Worm (Caenorhabditis elegans) whole organism, young adult: ENCODE results near the gene skih-2.
A peak's percentile ranks its signal among the peaks of the same experiment; 100 is the strongest.

Experiments used
- B0035.1 ChIP-seq: sonication (generic microtip); optimal IDR thresholded peaks from 2 replicates; lab custom pipeline; 2016; ENCODE audit warnings: missing genetic modification characterization, mild to moderate bottlenecking, missing compliant biosample characterization, missing genotype, missing genetic modification reagents
- B0261.1 ChIP-seq: sonication (generic microtip); optimal IDR thresholded peaks from 2 replicates; lab custom pipeline; 2016; ENCODE audit warnings: mild to moderate bottlenecking, missing genetic modification characterization, moderate library complexity, missing compliant biosample characterization
- B0336.3 ChIP-seq: fragments of 200-800 bp; sonication (Bioruptor generic); IDR thresholded peaks from 2 replicates; pipeline ENCODE4 v1.3.6; 2022; ENCODE audit warnings: missing genetic modification characterization, missing compliant biosample characterization
- C17E4.6 ChIP-seq: fragments of 200-800 bp; sonication (Bioruptor generic); IDR thresholded peaks from 2 replicates; pipeline ENCODE4 v1.3.6; 2022; ENCODE audit warnings: missing genetic modification reagents, missing genetic modification characterization, missing compliant biosample characterization
- F10E7.11 ChIP-seq: sonication (generic microtip); optimal IDR thresholded peaks from 2 replicates; lab custom pipeline; 2017; ENCODE audit warnings: mild to moderate bottlenecking, missing genetic modification characterization, moderate library complexity, missing compliant biosample characterization
- F23B12.7 ChIP-seq: sonication (generic microtip); optimal IDR thresholded peaks from 2 replicates; lab custom pipeline; 2017; ENCODE audit warnings: missing genetic modification characterization, mild to moderate bottlenecking, missing compliant biosample characterization, antibody characterized with exemption, moderate library complexity; ENCODE audit not compliant: insufficient read depth
- F33H1.4 ChIP-seq: fragments of 200-800 bp; sonication (Bioruptor generic); IDR thresholded peaks from 2 replicates; pipeline ENCODE4 v1.3.6; 2022; ENCODE audit warnings: missing genetic modification reagents, missing genetic modification characterization, missing compliant biosample characterization
- F55B11.4 ChIP-seq: sonication (generic microtip); optimal IDR thresholded peaks from 2 replicates; lab custom pipeline; 2016; ENCODE audit warnings: missing compliant biosample characterization, missing genetic modification characterization, borderline replicate concordance; ENCODE audit not compliant: insufficient read depth
- F57A8.1 ChIP-seq: fragments of 200-800 bp; sonication (Bioruptor generic); optimal IDR thresholded peaks from 2 replicates; lab custom pipeline; 2018; ENCODE audit warnings: mild to moderate bottlenecking, missing genetic modification characterization, moderate library complexity, missing compliant biosample characterization
- K12H6.12 ChIP-seq: fragments of 200-800 bp; sonication (Bioruptor generic); optimal IDR thresholded peaks from 2 replicates; lab custom pipeline; 2018; ENCODE audit warnings: mild to moderate bottlenecking, missing genetic modification characterization, missing compliant biosample characterization
- Y56A3A.18 ChIP-seq: fragments of 200-800 bp; sonication (Bioruptor generic); IDR thresholded peaks from 2 replicates; pipeline ENCODE4 v1.3.6; 2022; ENCODE audit warnings: missing genetic modification reagents, missing genetic modification characterization, missing compliant biosample characterization
- Y67H2A.10 ChIP-seq: fragments of 200-800 bp; sonication (Bioruptor generic); conservative IDR thresholded peaks from 2 replicates; pipeline ENCODE4 v1.3.6; 2022; ENCODE audit warnings: missing genetic modification reagents, missing genetic modification characterization, missing compliant biosample characterization
- Y79H2A.3 ChIP-seq: fragments of 200-800 bp; sonication (Bioruptor generic); conservative IDR thresholded peaks from 2 replicates; pipeline ENCODE4 v1.3.6; 2022; ENCODE audit warnings: missing genetic modification reagents, missing genetic modification characterization, missing compliant biosample characterization
- Y95B8A.8 ChIP-seq: fragments of 200-800 bp; sonication (Bioruptor generic); IDR thresholded peaks from 2 replicates; pipeline ENCODE4 v1.3.6; 2022; ENCODE audit warnings: missing genetic modification reagents, missing genetic modification characterization, missing compliant biosample characterization
- ZK185.1 ChIP-seq: sonication (generic microtip); optimal IDR thresholded peaks from 2 replicates; lab custom pipeline; 2016; ENCODE audit warnings: mild to moderate bottlenecking, missing genetic modification characterization, missing compliant biosample characterization; ENCODE audit not compliant: poor library complexity, severe bottlenecking
- akir-1 ChIP-seq: fragments of 200-800 bp; sonication (Bioruptor generic); optimal IDR thresholded peaks from 2 replicates; lab custom pipeline; 2018; ENCODE audit warnings: mild to moderate bottlenecking, missing genetic modification characterization, moderate library complexity, missing compliant biosample characterization
- aptf-3 ChIP-seq: fragments of 200-800 bp; sonication (Bioruptor generic); IDR thresholded peaks from 2 replicates; pipeline ENCODE4 v1.3.6; 2022; ENCODE audit warnings: missing genetic modification characterization, missing compliant biosample characterization
- athp-1 ChIP-seq: sonication (generic microtip); optimal IDR thresholded peaks from 2 replicates; lab custom pipeline; 2017; ENCODE audit warnings: mild to moderate bottlenecking, missing genetic modification characterization, missing compliant biosample characterization
- bed-1 ChIP-seq: fragments of 200-800 bp; sonication (Bioruptor generic); IDR thresholded peaks from 2 replicates; pipeline ENCODE4 v1.3.6; 2022; ENCODE audit warnings: missing genetic modification reagents, missing genetic modification characterization, missing compliant biosample characterization
- bed-2 ChIP-seq: fragments of 200-800 bp; sonication (Bioruptor generic); IDR thresholded peaks from 2 replicates; pipeline ENCODE4 v1.3.6; 2022; ENCODE audit warnings: missing genetic modification reagents, missing genetic modification characterization, missing compliant biosample characterization
- ccch-3 ChIP-seq: fragments of 200-800 bp; sonication (Bioruptor generic); optimal IDR thresholded peaks from 2 replicates; lab custom pipeline; 2018; ENCODE audit warnings: mild to moderate bottlenecking, missing genetic modification characterization, missing compliant biosample characterization
- cebp-1 ChIP-seq, 2 experiments: fragments of 200-800 bp in 1 of 2; sonication (Bioruptor generic) in 1 of 2; sonication (generic microtip) in 1 of 2; IDR thresholded peaks in 1 of 2; optimal IDR thresholded peaks in 1 of 2; 2 replicates each; pipeline versions ENCODE4 v1.3.6 to Lab custom; 2017 to 2022; ENCODE audit warnings: missing compliant biosample characterization in 2 of 2, missing genetic modification characterization in 2 of 2, mild to moderate bottlenecking in 1 of 2, missing genetic modification reagents in 1 of 2, moderate library complexity in 1 of 2
- cebp-2 ChIP-seq: fragments of 200-800 bp; sonication (Bioruptor generic); IDR thresholded peaks from 2 replicates; pipeline ENCODE4 v1.3.6; 2022; ENCODE audit warnings: missing genetic modification characterization, missing compliant biosample characterization
- ceh-27 ChIP-seq: fragments of 200-800 bp; sonication (Bioruptor generic); optimal IDR thresholded peaks from 2 replicates; lab custom pipeline; 2018; ENCODE audit warnings: mild to moderate bottlenecking, missing genetic modification characterization, moderate library complexity, missing compliant biosample characterization
- ceh-40 ChIP-seq: fragments of 200-800 bp; sonication (Bioruptor generic); IDR thresholded peaks from 2 replicates; pipeline ENCODE4 v1.3.6; 2022; ENCODE audit warnings: missing genetic modification characterization, missing compliant biosample characterization
- ceh-58 ChIP-seq: fragments of 200-800 bp; sonication (Bioruptor generic); IDR thresholded peaks from 2 replicates; pipeline ENCODE4 v1.3.6; 2022; ENCODE audit warnings: missing genetic modification characterization, missing compliant biosample characterization
- dpl-1 ChIP-seq: fragments of 150-350 bp; optimal IDR thresholded peaks from 2 replicates; lab custom pipeline; 2014; ENCODE audit warnings: missing biosample characterization, missing genetic modification reagents, missing genetic modification characterization
- efl-1 ChIP-seq: fragments of 150-350 bp; optimal IDR thresholded peaks from 2 replicates; lab custom pipeline; 2014; ENCODE audit warnings: missing biosample characterization, missing genetic modification reagents, missing genetic modification characterization
- egl-18 ChIP-seq: fragments of 200-800 bp; sonication (Bioruptor generic); IDR thresholded peaks from 2 replicates; pipeline ENCODE4 v1.3.6; 2022; ENCODE audit warnings: missing genetic modification reagents, missing genetic modification characterization, missing compliant biosample characterization
- egl-44 ChIP-seq: fragments of 200-800 bp; sonication (Bioruptor generic); IDR thresholded peaks from 2 replicates; pipeline ENCODE4 v1.3.6; 2022; ENCODE audit warnings: missing genetic modification reagents, missing genetic modification characterization, missing compliant biosample characterization
- ets-4 ChIP-seq: fragments of 200-800 bp; sonication (Bioruptor generic); optimal IDR thresholded peaks from 2 replicates; lab custom pipeline; 2018; ENCODE audit warnings: mild to moderate bottlenecking, missing genetic modification characterization, missing compliant biosample characterization
- him-1 ChIP-seq: sonication (generic microtip); optimal IDR thresholded peaks from 2 replicates; lab custom pipeline; 2016; ENCODE audit warnings: missing genotype, missing genetic modification reagents, missing genetic modification characterization, missing compliant biosample characterization
- hlh-26 ChIP-seq: fragments of 200-800 bp; sonication (Bioruptor generic); conservative IDR thresholded peaks from 2 replicates; pipeline ENCODE4 v1.3.6; 2022; ENCODE audit warnings: missing genetic modification reagents, missing genetic modification characterization, missing compliant biosample characterization
- hmg-1.2 ChIP-seq: fragments of 200-800 bp; sonication (Bioruptor generic); IDR thresholded peaks from 2 replicates; pipeline ENCODE4 v1.3.6; 2022; ENCODE audit warnings: missing genetic modification reagents, missing genetic modification characterization, missing compliant biosample characterization
- let-607 ChIP-seq, 2 experiments: fragments of 200-800 bp in 1 of 2; sonication (Bioruptor generic) in 1 of 2; sonication (generic microtip) in 1 of 2; optimal IDR thresholded peaks; 2 replicates each; lab custom pipeline; 2016 to 2018; ENCODE audit warnings: mild to moderate bottlenecking in 2 of 2, missing compliant biosample characterization in 2 of 2, missing genetic modification characterization in 2 of 2, moderate library complexity in 2 of 2, missing genotype in 1 of 2
- lin-54 ChIP-seq: fragments of 200-800 bp; sonication (Bioruptor generic); optimal IDR thresholded peaks from 2 replicates; lab custom pipeline; 2018; ENCODE audit warnings: mild to moderate bottlenecking, missing genetic modification characterization, missing compliant biosample characterization
- mcd-1 ChIP-seq: fragments of 200-800 bp; sonication (Bioruptor generic); IDR thresholded peaks from 2 replicates; pipeline ENCODE4 v1.3.6; 2022; ENCODE audit warnings: missing genetic modification reagents, missing genetic modification characterization, missing compliant biosample characterization
- mel-28 ChIP-seq: sonication (generic microtip); optimal IDR thresholded peaks from 2 replicates; lab custom pipeline; 2016; ENCODE audit warnings: borderline replicate concordance, mild to moderate bottlenecking, missing genetic modification characterization, missing compliant biosample characterization
- nhr-179 ChIP-seq: sonication (generic microtip); optimal IDR thresholded peaks from 2 replicates; lab custom pipeline; 2016; ENCODE audit warnings: mild to moderate bottlenecking, missing genetic modification characterization, missing compliant biosample characterization
- pha-4 ChIP-seq: fragments of 150-350 bp; sonication (generic microtip); optimal IDR thresholded peaks from 2 replicates; lab custom pipeline; 2014; ENCODE audit warnings: missing biosample characterization, missing genetic modification reagents, missing genetic modification characterization
- sptf-2 ChIP-seq: fragments of 200-800 bp; sonication (Bioruptor generic); optimal IDR thresholded peaks from 2 replicates; lab custom pipeline; 2018; ENCODE audit warnings: mild to moderate bottlenecking, missing genetic modification characterization, missing compliant biosample characterization
- tbp1 ChIP-seq: fragments of 200-800 bp; sonication (Bioruptor generic); optimal IDR thresholded peaks from 2 replicates; lab custom pipeline; 2018; ENCODE audit warnings: mild to moderate bottlenecking, missing genetic modification characterization, missing compliant biosample characterization
- tbx-9 ChIP-seq: sonication (generic microtip); optimal IDR thresholded peaks from 2 replicates; lab custom pipeline; 2016; ENCODE audit warnings: borderline replicate concordance, missing genetic modification characterization, inconsistent platforms, missing compliant biosample characterization
- unc-62 ChIP-seq: fragments of 150-350 bp; optimal IDR thresholded peaks from 2 replicates; lab custom pipeline; 2014; ENCODE audit warnings: missing biosample characterization, missing genetic modification reagents, missing genetic modification characterization
- ztf-18 ChIP-seq: sonication (generic microtip); optimal IDR thresholded peaks from 2 replicates; lab custom pipeline; 2016; ENCODE audit warnings: missing genotype, mild to moderate bottlenecking, missing genetic modification characterization, missing compliant biosample characterization
- ztf-22 ChIP-seq: fragments of 200-800 bp; sonication (Bioruptor generic); optimal IDR thresholded peaks from 2 replicates; lab custom pipeline; 2018; ENCODE audit warnings: mild to moderate bottlenecking, missing genetic modification characterization, moderate library complexity, missing compliant biosample characterization
- ztf-25 ChIP-seq: fragments of 200-800 bp; sonication (Bioruptor generic); IDR thresholded peaks from 2 replicates; pipeline ENCODE4 v1.3.6; 2022; ENCODE audit warnings: missing genetic modification reagents, missing genetic modification characterization, missing compliant biosample characterization
- ztf-28 ChIP-seq: fragments of 200-800 bp; sonication (Bioruptor generic); IDR thresholded peaks from 2 replicates; pipeline ENCODE4 v1.3.6; 2022; ENCODE audit warnings: missing genetic modification reagents, missing genetic modification characterization, missing compliant biosample characterization

The skih-2 gene

ce11 chrIV:11145929-11146339 is 3.8 kb upstream of the skih-2 start (continued):
- TF ChIP-seq ztf-22 (GFP tag; lab: Kevin White, UChicago) (no peak), aptf-3 (no peak), tbp1 (GFP tag; lab: Kevin White, UChicago) (peak; percentile 42), ceh-27 (no peak), hlh-26 (GFP tag; lab: Robert Waterston, UW) (no peak), B0035.1 (tag; lab: Kevin White, UChicago) (peak; percentile 61), cebp-2 (no peak; the same call in 1 of the 2 replicates), mel-28 (tag; lab: Kevin White, UChicago) (no peak), ztf-18 (tag; lab: Kevin White, UChicago) (no peak), efl-1 (GFP tag; lab: Kevin White, UChicago) (no peak), F23B12.7 (tag; lab: Kevin White, UChicago) (no peak), F10E7.11 (tag; lab: Kevin White, UChicago) (peak; percentile 91), F57A8.1 (GFP tag; lab: Kevin White, UChicago) (no peak), ceh-40 (GFP tag; lab: Robert Waterston, UW) (0 out of 2 replicates have a peak, but pooled peaks have one; percentile 14), B0336.3 (GFP tag; lab: Robert Waterston, UW) (peak; percentile 53; the same call in 1 of the 2 replicates), Y79H2A.3 (GFP tag; lab: Robert Waterston, UW) (0 out of 2 replicates have a peak, but pooled peaks have one; percentile 39), egl-44 (no peak), Y56A3A.18 (GFP tag; lab: Robert Waterston, UW) (0 out of 2 replicates have a peak, but pooled peaks have one; percentile 49), pha-4 (no peak), Y95B8A.8 (GFP tag; lab: Robert Waterston, UW) (0 out of 2 replicates have a peak, but pooled peaks have one; percentile 50), F55B11.4 (no peak), ZK185.1 (tag; lab: Kevin White, UChicago) (no peak), him-1 (peak; percentile 64), ceh-58 (no peak), let-607 (tag; optimal IDR thresholded peaks at IDR 0.05; lab: Kevin White, UChicago) (no peak), athp-1 (peak; percentile 61), cebp-1 (GFP tag; IDR thresholded peaks at IDR 0.05; lab: Robert Waterston, UW) (no peak), cebp-1 (tag; optimal IDR thresholded peaks at IDR 0.05; lab: Kevin White, UChicago) (peak; percentile 28), dpl-1 (GFP tag; lab: Kevin White, UChicago) (no peak), B0261.1 (tag; lab: Kevin White, UChicago) (no peak), tbx-9 (no peak), ztf-25 (GFP tag; lab: Robert Waterston, UW) (no peak), Y67H2A.10 (no peak), nhr-179 (no peak), sptf-2 (GFP tag; lab: Kevin White, UChicago) (no peak), ets-4 (no peak), egl-18 (GFP tag; lab: Robert Waterston, UW) (no peak), hmg-1.2 (GFP tag; lab: Robert Waterston, UW) (no peak), bed-1 (GFP tag; lab: Robert Waterston, UW) (no peak), mcd-1 (GFP tag; lab: Robert Waterston, UW) (no peak), K12H6.12 (tag; lab: Kevin White, UChicago) (no peak), bed-2 (no peak), unc-62 (GFP tag; lab: Kevin White, UChicago) (no peak), lin-54 (GFP tag; lab: Kevin White, UChicago) (peak; percentile 46), C17E4.6 (GFP tag; lab: Robert Waterston, UW) (no peak), F33H1.4 (GFP tag; lab: Robert Waterston, UW) (peak; percentile 32), ztf-28 (GFP tag; lab: Robert Waterston, UW) (no peak), akir-1 (GFP tag; lab: Kevin White, UChicago) (no peak), ccch-3 (GFP tag; lab: Kevin White, UChicago) (no peak)
